Worm (Caenorhabditis elegans) whole organism, late embryonic: ENCODE measurements around the gene Y75B7B.2.

ENCODE experiments used
- F13H6.1 ChIP-seq: sonication (generic microtip); optimal IDR thresholded peaks from 2 replicates; lab custom pipeline; 2016; ENCODE audit warnings: missing genetic modification characterization, missing compliant biosample characterization
- K02D7.2 ChIP-seq: sonication (generic microtip); optimal IDR thresholded peaks from 2 replicates; lab custom pipeline; 2017; ENCODE audit warnings: mild to moderate bottlenecking, missing genetic modification characterization, missing compliant biosample characterization
- T23F11.4 ChIP-seq: fragments of 200-800 bp; sonication (Bioruptor generic); optimal IDR thresholded peaks from 2 replicates; lab custom pipeline; 2018; ENCODE audit warnings: mild to moderate bottlenecking, missing genetic modification characterization, missing compliant biosample characterization
- Y22D7AL.16 ChIP-seq: sonication (generic microtip); optimal IDR thresholded peaks from 2 replicates; lab custom pipeline; 2016; ENCODE audit warnings: missing genetic modification characterization, missing compliant biosample characterization
- ahr-1 ChIP-seq: sonication (generic microtip); optimal IDR thresholded peaks from 2 replicates; lab custom pipeline; 2016; ENCODE audit warnings: missing genetic modification characterization, missing compliant biosample characterization
- ceh-14 ChIP-seq: sonication (generic microtip); optimal IDR thresholded peaks from 2 replicates; lab custom pipeline; 2016; ENCODE audit warnings: missing genotype, missing genetic modification characterization, missing compliant biosample characterization
- ceh-22 ChIP-seq: sonication (generic microtip); optimal IDR thresholded peaks from 2 replicates; lab custom pipeline; 2017; ENCODE audit warnings: missing biosample characterization, missing genetic modification characterization
- ceh-45 ChIP-seq: fragments of 200-800 bp; sonication (Bioruptor generic); IDR thresholded peaks from 2 replicates; pipeline ENCODE4 v1.3.6; 2022; ENCODE audit warnings: missing genetic modification reagents, missing genetic modification characterization, missing compliant biosample characterization
- ceh-48 ChIP-seq: sonication (generic microtip); optimal IDR thresholded peaks from 2 replicates; lab custom pipeline; 2016; ENCODE audit warnings: missing genetic modification characterization, inconsistent platforms, missing compliant biosample characterization
- ceh-9 ChIP-seq: sonication (generic microtip); optimal IDR thresholded peaks from 2 replicates; lab custom pipeline; 2016; ENCODE audit warnings: mild to moderate bottlenecking, missing genetic modification characterization, inconsistent platforms, missing compliant biosample characterization
- dve-1 ChIP-seq: sonication (generic microtip); optimal IDR thresholded peaks from 2 replicates; lab custom pipeline; 2017; ENCODE audit warnings: antibody characterized with exemption, mild to moderate bottlenecking, missing genetic modification characterization, missing compliant biosample characterization
- elt-4 ChIP-seq: sonication (generic microtip); optimal IDR thresholded peaks from 2 replicates; lab custom pipeline; 2016; ENCODE audit warnings: missing genetic modification characterization, missing compliant biosample characterization
- eyg-1 ChIP-seq: sonication (generic microtip); optimal IDR thresholded peaks from 2 replicates; lab custom pipeline; 2016; ENCODE audit warnings: missing genotype, missing genetic modification characterization, missing compliant biosample characterization
- gmeb-2 ChIP-seq: sonication (generic microtip); optimal IDR thresholded peaks from 2 replicates; lab custom pipeline; 2016; ENCODE audit warnings: missing genetic modification characterization, inconsistent platforms, missing compliant biosample characterization
- hlh-13 ChIP-seq: fragments of 200-800 bp; sonication (Bioruptor generic); optimal IDR thresholded peaks from 2 replicates; lab custom pipeline; 2018; ENCODE audit warnings: mild to moderate bottlenecking, missing genetic modification characterization, missing compliant biosample characterization
- lim-6 ChIP-seq: sonication (generic microtip); optimal IDR thresholded peaks from 2 replicates; lab custom pipeline; 2016; ENCODE audit warnings: missing genetic modification characterization, missing compliant biosample characterization
- nfya-1 ChIP-seq: sonication (generic microtip); optimal IDR thresholded peaks from 2 replicates; lab custom pipeline; 2017; ENCODE audit warnings: missing genetic modification characterization, mild to moderate bottlenecking, missing compliant biosample characterization, antibody characterized with exemption, moderate library complexity
- nhr-11 ChIP-seq: fragments of 150-350 bp; optimal IDR thresholded peaks from 2 replicates; lab custom pipeline; 2014; ENCODE audit warnings: missing biosample characterization, missing genetic modification characterization
- nhr-232 ChIP-seq: sonication (generic microtip); optimal IDR thresholded peaks from 2 replicates; lab custom pipeline; 2016; ENCODE audit warnings: missing genetic modification characterization, missing compliant biosample characterization
- npax-4 ChIP-seq: sonication (generic microtip); optimal IDR thresholded peaks from 2 replicates; lab custom pipeline; 2016; ENCODE audit warnings: missing genetic modification characterization, missing compliant biosample characterization
- odd-2 ChIP-seq: sonication (generic microtip); optimal IDR thresholded peaks from 2 replicates; lab custom pipeline; 2017; ENCODE audit warnings: antibody characterized with exemption, mild to moderate bottlenecking, missing genetic modification characterization, missing compliant biosample characterization
- pat-9 ChIP-seq: fragments of 200-800 bp; sonication (Bioruptor generic); optimal IDR thresholded peaks from 2 replicates; lab custom pipeline; 2018; ENCODE audit warnings: mild to moderate bottlenecking, missing genetic modification characterization, moderate library complexity, missing compliant biosample characterization
- pax-1 ChIP-seq: fragments of 150-350 bp; optimal IDR thresholded peaks from 2 replicates; lab custom pipeline; 2014; ENCODE audit warnings: missing biosample characterization, missing genetic modification characterization
- pha-4 ChIP-seq: fragments of 150-350 bp; optimal IDR thresholded peaks from 2 replicates; lab custom pipeline; 2018; ENCODE audit warnings: missing biosample characterization, missing genetic modification reagents, missing genetic modification characterization
- pqm-1 ChIP-seq: sonication (generic microtip); optimal IDR thresholded peaks from 2 replicates; lab custom pipeline; 2016; ENCODE audit warnings: missing genetic modification characterization, missing compliant biosample characterization
- pros-1 ChIP-seq: fragments of 150-350 bp; optimal IDR thresholded peaks from 2 replicates; lab custom pipeline; 2014; ENCODE audit warnings: missing biosample characterization, missing genetic modification reagents, missing genetic modification characterization
- ref-2 ChIP-seq: sonication (generic microtip); optimal IDR thresholded peaks from 2 replicates; lab custom pipeline; 2016; ENCODE audit warnings: missing genetic modification characterization, missing compliant biosample characterization
- rnt-1 ChIP-seq: sonication (generic microtip); optimal IDR thresholded peaks from 2 replicates; lab custom pipeline; 2016; ENCODE audit warnings: missing genetic modification characterization, missing compliant biosample characterization
- sox-2 ChIP-seq: fragments of 200-800 bp; sonication (Bioruptor generic); IDR thresholded peaks from 2 replicates; pipeline ENCODE4 v1.3.6; 2022; ENCODE audit warnings: missing genetic modification reagents, missing genetic modification characterization, missing compliant biosample characterization
- sox-4 ChIP-seq: sonication (generic microtip); optimal IDR thresholded peaks from 2 replicates; lab custom pipeline; 2017; ENCODE audit warnings: mild to moderate bottlenecking, missing genetic modification characterization, inconsistent platforms, missing compliant biosample characterization
- tbx-2 ChIP-seq: sonication (generic microtip); optimal IDR thresholded peaks from 2 replicates; lab custom pipeline; 2016; ENCODE audit warnings: missing genetic modification characterization, missing compliant biosample characterization
- tbx-7 ChIP-seq: sonication (generic microtip); optimal IDR thresholded peaks from 2 replicates; lab custom pipeline; 2016; ENCODE audit warnings: missing genotype, missing genetic modification characterization, missing compliant biosample characterization
- unc-42 ChIP-seq: sonication (generic microtip); optimal IDR thresholded peaks from 2 replicates; lab custom pipeline; 2016; ENCODE audit warnings: missing genotype, missing genetic modification characterization, missing compliant biosample characterization
- unc-55 ChIP-seq: sonication (generic microtip); optimal IDR thresholded peaks from 2 replicates; lab custom pipeline; 2017; ENCODE audit warnings: missing biosample characterization, missing genetic modification reagents, missing genetic modification characterization
- ztf-16 ChIP-seq: sonication (generic microtip); optimal IDR thresholded peaks from 2 replicates; lab custom pipeline; 2017; ENCODE audit warnings: missing genetic modification characterization, missing compliant biosample characterization

Gene Y75B7B.2

DNA sequence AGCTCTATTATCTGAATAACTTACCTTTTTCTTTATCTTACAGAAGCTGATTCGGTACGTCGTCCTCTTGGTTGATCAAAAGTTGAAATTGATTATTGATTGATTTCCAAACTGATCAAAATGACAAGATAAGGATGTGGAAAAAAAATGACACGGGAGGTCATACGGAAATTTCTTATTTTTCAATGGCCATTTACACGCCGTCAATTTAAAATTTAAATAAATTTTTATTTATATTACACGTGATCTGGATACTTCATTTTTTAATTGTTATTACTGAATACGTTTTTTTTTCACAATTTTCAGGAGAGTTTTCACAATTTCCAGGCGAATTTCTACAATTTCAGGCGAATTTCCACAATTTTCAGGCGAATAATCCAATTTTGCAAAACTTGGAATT, at the start of gene Y75B7B.2:
Gene Y75B7B.2, minus strand, starts transcription at position 101 of the 400 bp plus-strand sequence.
- TF ChIP-seq K02D7.2 (no peak), ceh-14 (tag; lab: Kevin White, UChicago) (no peak), T23F11.4 (no peak), pqm-1 (tag; lab: Kevin White, UChicago) (no peak), eyg-1 (tag; lab: Kevin White, UChicago) (no peak), elt-4 (tag; lab: Kevin White, UChicago) (no peak), pha-4 (tag; lab: Kevin White, UChicago) (no peak), nhr-232 (tag; lab: Kevin White, UChicago) (no peak), tbx-2 (tag; lab: Kevin White, UChicago) (no peak), ceh-9 (tag; lab: Kevin White, UChicago) (no peak), pros-1 (no peak), nhr-11 (tag; lab: Kevin White, UChicago) (no peak), unc-55 (GFP tag; lab: Kevin White, UChicago) (no peak), pax-1 (tag; lab: Kevin White, UChicago) (no peak), ahr-1 (tag; lab: Kevin White, UChicago) (no peak), lim-6 (tag; lab: Kevin White, UChicago) (no peak), ceh-45 (GFP tag; lab: Robert Waterston, UW) (no peak), sox-4 (tag; lab: Kevin White, UChicago) (no peak), F13H6.1 (tag; lab: Kevin White, UChicago) (no peak)

- TF ChIP-seq Y22D7AL.16 (tag; lab: Kevin White, UChicago), result no peak
- TF ChIP-seq npax-4 (tag; lab: Kevin White, UChicago), result no peak
- TF ChIP-seq ref-2 (tag; lab: Kevin White, UChicago), result no peak
- no peak for TF ChIP-seq hlh-13 (GFP tag; lab: Kevin White, UChicago)
- TF ChIP-seq unc-42, result peak; percentile 60
- TF ChIP-seq odd-2 (tag; lab: Kevin White, UChicago), result no peak
These were observed 46.0 kb upstream of the Y75B7B.2 start for ce11 chrV:1321776-1322175.

ce11 chrV:1317869-1318354, 42.1 kb upstream of the Y75B7B.2 start, which contains the start of gene F16B3.3:
F16B3.3 (minus strand) TSS chrV:1317919.
- no peak for TF ChIP-seq tbx-7 (tag; lab: Kevin White, UChicago)
- no peak for TF ChIP-seq ceh-48 (tag; lab: Kevin White, UChicago)
- no peak for TF ChIP-seq sox-2 (GFP tag; lab: Robert Waterston, UW)
- TF ChIP-seq unc-42, result peak; percentile 58
- no peak for TF ChIP-seq ztf-16 (tag; lab: Kevin White, UChicago)
- TF ChIP-seq nfya-1, result no peak

ce11 chrV:1314819-1315218, 39.0 kb upstream of the Y75B7B.2 start, which contains the start of gene F16B3.2:
F16B3.2 (plus strand) TSS chrV:1315119.
- no peak for TF ChIP-seq Y22D7AL.16 (tag; lab: Kevin White, UChicago)
- no peak for TF ChIP-seq odd-2 (tag; lab: Kevin White, UChicago)
- TF ChIP-seq dve-1 (tag; lab: Kevin White, UChicago), result no peak
- no peak for TF ChIP-seq gmeb-2 (tag; lab: Kevin White, UChicago)
- no peak for TF ChIP-seq rnt-1 (tag; lab: Kevin White, UChicago)
- TF ChIP-seq pat-9 (tag; lab: Kevin White, UChicago), result no peak

DNA sequence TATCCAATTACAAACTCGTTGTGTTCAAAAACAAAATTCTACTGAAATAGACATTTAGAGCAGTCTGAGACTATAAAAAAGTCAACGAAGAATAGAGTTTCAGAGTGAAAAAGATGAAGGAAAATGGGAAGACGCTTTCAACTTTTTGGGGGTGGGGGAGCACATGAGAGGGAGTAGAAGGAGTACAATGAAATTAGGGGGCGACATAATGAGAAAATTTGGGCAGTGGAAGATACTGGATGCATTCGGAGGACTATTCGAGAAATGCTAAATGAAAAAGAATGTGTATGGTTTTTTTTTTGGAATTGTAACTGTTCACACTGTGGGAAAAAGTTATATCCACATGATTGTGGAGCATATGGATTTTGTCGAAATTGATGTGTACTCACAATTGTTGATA, 37.5 kb upstream of the Y75B7B.2 start:
- TF ChIP-seq unc-42, result peak; percentile 76
- no peak for TF ChIP-seq ceh-22
